Fruit fly (Drosophila melanogaster): ENCODE results near the gene CG43707.

The CG43707 gene

dm6 chr2L:3756831-3757351 is at the start of gene CG43707:
TSS of gene CG43707 (plus strand) at chr2L:3757256.
- TF ChIP-seq CTCF (optimal IDR thresholded peaks at IDR 0.05) = no peak
- no peak for TF ChIP-seq CG8478 (optimal IDR thresholded peaks at IDR 0.05)

dm6 chr2L:3711665-3712064 is 45.4 kb upstream of the CG43707 start, which contains the start of gene cutlet:
TSS of gene cutlet (minus strand) at chr2L:3711748.
- TF ChIP-seq CTCF (optimal IDR thresholded peaks at IDR 0.05) (no peak), CG8478 (optimal IDR thresholded peaks at IDR 0.05) (no peak)

- TF ChIP-seq CTCF (optimal IDR thresholded peaks at IDR 0.05) (no peak), CG8478 (optimal IDR thresholded peaks at IDR 0.05) (no peak)
Measured at dm6 chr2L:3712949-3713416, 44.1 kb upstream of the CG43707 start, which contains the start of the genes CG31955 and CG2818. TSS of gene CG31955 (minus strand) at chr2L:3713105. TSS of gene CG2818 (plus strand) at chr2L:3713360.

dm6 chr2L:3713545-3714156 is 43.4 kb upstream of the CG43707 start:
- TF ChIP-seq CG8478 (optimal IDR thresholded peaks at IDR 0.05) (no peak), CTCF (optimal IDR thresholded peaks at IDR 0.05) (no peak)

- TF ChIP-seq CTCF (optimal IDR thresholded peaks at IDR 0.05) (no peak), CG8478 (optimal IDR thresholded peaks at IDR 0.05) (no peak)
Measured at dm6 chr2L:3717673-3718235, 39.3 kb upstream of the CG43707 start, which contains the start of the genes lectin-24A and Shaw. TSS of gene lectin-24A (minus strand) at chr2L:3717773. TSS of gene Shaw (plus strand) at chr2L:3718185.

dm6 chr2L:3719414-3719959 is 37.6 kb upstream of the CG43707 start:
- TF ChIP-seq CG8478 (optimal IDR thresholded peaks at IDR 0.05) (no peak), CTCF (optimal IDR thresholded peaks at IDR 0.05) (no peak)

dm6 chr2L:3729635-3730034 is 27.4 kb upstream of the CG43707 start:
- TF ChIP-seq CG8478 (optimal IDR thresholded peaks at IDR 0.05) = no peak
- no peak for TF ChIP-seq CTCF (optimal IDR thresholded peaks at IDR 0.05)

- TF ChIP-seq CG8478 (optimal IDR thresholded peaks at IDR 0.05) (no peak), CTCF (optimal IDR thresholded peaks at IDR 0.05) (no peak)
Measured at dm6 chr2L:3730182-3730975, 26.7 kb upstream of the CG43707 start, which contains the start of gene CG10019. TSS of gene CG10019 (plus strand) at chr2L:3730466.

- TF ChIP-seq CG8478 (optimal IDR thresholded peaks at IDR 0.05) (no peak), CTCF (optimal IDR thresholded peaks at IDR 0.05) (no peak)
Measured at dm6 chr2L:3731055-3731454, 26.0 kb upstream of the CG43707 start.

dm6 chr2L:3737003-3737662 is 19.9 kb upstream of the CG43707 start:
- TF ChIP-seq CG8478 (optimal IDR thresholded peaks at IDR 0.05) (no peak), CTCF (optimal IDR thresholded peaks at IDR 0.05) (no peak)

dm6 chr2L:3737682-3738081 is 19.4 kb upstream of the CG43707 start:
- TF ChIP-seq CG8478 (optimal IDR thresholded peaks at IDR 0.05) (no peak), CTCF (optimal IDR thresholded peaks at IDR 0.05) (no peak)

dm6 chr2L:3740443-3740842 is 16.6 kb upstream of the CG43707 start:
- TF ChIP-seq CG8478 (optimal IDR thresholded peaks at IDR 0.05) (no peak), CTCF (optimal IDR thresholded peaks at IDR 0.05) (no peak)

dm6 chr2L:3748691-3749090 is 8.4 kb upstream of the CG43707 start:
- no peak for TF ChIP-seq CTCF (optimal IDR thresholded peaks at IDR 0.05)

- TF ChIP-seq CG8478 (optimal IDR thresholded peaks at IDR 0.05) = no peak
- TF ChIP-seq CTCF (optimal IDR thresholded peaks at IDR 0.05) = no peak
Measured at dm6 chr2L:3754835-3755547, 2.1 kb upstream of the CG43707 start.
